Worm (Caenorhabditis elegans): ENCODE results near the gene tlk-1.

The tlk-1 gene

DNA sequence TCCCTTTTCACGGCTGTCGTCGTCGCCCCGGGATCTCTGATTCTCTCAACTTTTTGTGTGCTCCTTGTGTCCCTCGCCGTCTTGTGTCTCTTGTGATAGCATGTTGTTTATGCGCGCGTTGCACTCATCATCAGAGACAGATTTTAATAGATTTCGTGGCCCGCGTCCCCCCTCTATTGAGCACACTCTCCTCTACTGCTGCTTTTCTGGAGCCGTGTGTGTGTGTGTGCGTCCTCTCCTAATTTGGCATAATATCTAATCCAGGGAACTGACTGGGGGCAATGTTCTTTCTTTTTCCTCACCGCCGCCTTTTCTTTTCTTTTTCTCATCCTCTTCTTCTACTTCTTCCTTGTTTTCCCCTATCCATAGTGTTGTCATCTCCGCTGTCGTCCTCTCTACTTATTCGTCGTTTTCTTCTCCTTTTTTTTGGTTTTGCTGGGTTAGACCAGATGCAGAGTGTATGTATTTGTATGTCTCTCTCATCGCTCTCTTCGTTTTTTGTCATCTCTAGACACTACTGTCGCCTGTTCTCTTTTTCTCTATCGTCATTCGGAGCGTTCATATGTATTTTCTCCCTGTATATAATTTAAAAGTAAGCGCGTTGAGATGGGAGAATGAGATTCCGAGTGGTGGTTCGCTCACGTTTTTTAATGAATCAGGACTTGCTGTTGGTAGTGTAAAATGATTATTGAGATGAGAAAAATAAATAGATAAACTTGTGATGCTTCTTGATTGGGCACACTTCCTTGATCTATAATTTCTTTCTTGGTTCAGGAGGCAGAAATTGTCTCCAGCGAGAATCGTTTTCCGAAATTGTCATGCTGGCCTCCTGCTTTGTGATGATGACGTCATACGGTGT is 4.3 kb downstream of the tlk-1 start:
- TF ChIP-seq mml-1 (tag; optimal IDR thresholded peaks at IDR 0.05) (no peak), ceh-82 (tag; optimal IDR thresholded peaks at IDR 0.05) (peak; percentile 37), nhr-237 (tag; optimal IDR thresholded peaks at IDR 0.05) (no peak), nfya-1 (tag; optimal IDR thresholded peaks at IDR 0.05; ENCODE audit: insufficient read depth) (peak; percentile 23), fkh-10 (GFP tag; optimal IDR thresholded peaks at IDR 0.05) (no peak), fos-1 (tag; optimal IDR thresholded peaks at IDR 0.05) (no peak), egl-5 (tag; optimal IDR thresholded peaks at IDR 0.05) (no peak), ztf-4 (tag; optimal IDR thresholded peaks at IDR 0.05) (no peak), daf-12 (tag; optimal IDR thresholded peaks at IDR 0.05) (no peak), nhr-28 (tag; optimal IDR thresholded peaks at IDR 0.05) (no peak), nhr-23 (tag; optimal IDR thresholded peaks at IDR 0.05) (peak; percentile 45), elt-1 (tag; optimal IDR thresholded peaks at IDR 0.05) (no peak), R02D3.7 (tag; optimal IDR thresholded peaks at IDR 0.05) (no peak), skn-1 (tag; optimal IDR thresholded peaks at IDR 0.05) (no peak), nhr-25 (tag; optimal IDR thresholded peaks at IDR 0.05) (no peak), nhr-12 (tag; optimal IDR thresholded peaks at IDR 0.05) (no peak), eor-1 (tag; optimal IDR thresholded peaks at IDR 0.05) (no peak), elt-3 (tag; optimal IDR thresholded peaks at IDR 0.05) (no peak), pha-4 (tag; optimal IDR thresholded peaks at IDR 0.05) (peak; percentile 40), elt-2 (tag; optimal IDR thresholded peaks at IDR 0.05) (peak; percentile 12), ZK546.5 (tag; optimal IDR thresholded peaks at IDR 0.05) (no peak), unc-39 (tag; optimal IDR thresholded peaks at IDR 0.05) (no peak), nhr-67 (tag; optimal IDR thresholded peaks at IDR 0.05) (no peak), lin-15B (tag; optimal IDR thresholded peaks at IDR 0.05) (no peak), mdl-1 (tag; optimal IDR thresholded peaks at IDR 0.05) (peak; percentile 33), ceh-9 (tag; optimal IDR thresholded peaks at IDR 0.05) (no peak), fkh-2 (tag; optimal IDR thresholded peaks at IDR 0.05) (no peak), snpc-4 (tag; optimal IDR thresholded peaks at IDR 0.05) (peak; percentile 3), unc-62 (GFP tag; optimal IDR thresholded peaks at IDR 0.05) (no peak), ztf-11 (tag; optimal IDR thresholded peaks at IDR 0.05) (no peak), ama-1 (optimal IDR thresholded peaks at IDR 0.05) (peak; percentile 3), hmg-11 (tag; optimal IDR thresholded peaks at IDR 0.05) (peak; percentile 49), ceh-16 (tag; optimal IDR thresholded peaks at IDR 0.05) (no peak), zag-1 (tag; optimal IDR thresholded peaks at IDR 0.05) (peak; percentile 20), nhr-43 (tag; optimal IDR thresholded peaks at IDR 0.05; ENCODE audit: poor library complexity, severe bottlenecking) (no peak), lin-39 (tag; optimal IDR thresholded peaks at IDR 0.05) (peak; percentile 75), egl-27 (tag; optimal IDR thresholded peaks at IDR 0.05) (no peak), sea-2 (GFP tag; optimal IDR thresholded peaks at IDR 0.05) (no peak), nhr-11 (tag; optimal IDR thresholded peaks at IDR 0.05) (no peak), jun-1 (tag; optimal IDR thresholded peaks at IDR 0.05) (peak; percentile 2), tbx-2 (tag; optimal IDR thresholded peaks at IDR 0.05) (peak; percentile 40)

DNA sequence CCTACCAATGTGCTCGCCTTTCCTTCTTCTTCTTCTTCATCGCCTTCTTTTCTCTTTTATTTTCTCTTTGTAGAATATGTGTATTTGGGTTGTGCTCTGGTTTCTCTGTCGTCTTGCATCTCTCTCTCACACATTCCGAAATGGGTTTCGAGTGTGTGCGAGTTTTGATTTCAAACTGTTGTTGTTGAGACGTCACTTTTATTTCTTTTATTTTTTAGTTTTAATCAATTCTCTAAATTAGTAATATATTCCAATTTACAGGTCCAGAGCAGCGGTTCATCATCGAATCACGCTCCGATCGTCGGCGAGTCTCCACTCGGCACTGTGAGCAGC is 4.9 kb downstream of the tlk-1 start:
- no peak for TF ChIP-seq unc-62 (GFP tag; optimal IDR thresholded peaks at IDR 0.05)
- TF ChIP-seq nfya-1 (tag; optimal IDR thresholded peaks at IDR 0.05; ENCODE audit: insufficient read depth) = peak; percentile 22
- TF ChIP-seq nhr-12 (tag; optimal IDR thresholded peaks at IDR 0.05) = no peak

Measured in whole organism, L3 larva.